Worm (Caenorhabditis elegans): Measurements from ENCODE around the gene T08G5.2.
A peak's percentile ranks its signal among the peaks of the same experiment; 100 is the strongest.

Gene T08G5.2

ce11 chrV:13981677-13982076 lies 44.4 kb downstream of the T08G5.2 start:
- TF ChIP-seq aha-1 (tag) (peak; percentile 91), mdt-29 (GFP tag; IDR thresholded peaks at IDR 0.05) (no peak)

ce11 chrV:13980807-13981206 lies 45.3 kb downstream of the T08G5.2 start, which contains the start of gene eol-1:
Gene eol-1, minus strand, starts transcription at chrV:13980907.
- no peak for TF ChIP-seq arid-1 (GFP tag; conservative IDR thresholded peaks at IDR 0.05)
- TF ChIP-seq F10B5.3 (tag; optimal IDR thresholded peaks at IDR 0.05) = no peak
- TF ChIP-seq ceh-28 (tag; optimal IDR thresholded peaks at IDR 0.05) = no peak
- TF ChIP-seq dmd-8 (GFP tag; IDR thresholded peaks at IDR 0.05) = no peak
- no peak for TF ChIP-seq ZK337.2 (GFP tag; IDR thresholded peaks at IDR 0.05)
- no peak for TF ChIP-seq ceh-44 (GFP tag; IDR thresholded peaks at IDR 0.05)
- TF ChIP-seq lim-7 (GFP tag; IDR thresholded peaks at IDR 0.05) = no peak
- no peak for TF ChIP-seq F49E8.2 (tag; optimal IDR thresholded peaks at IDR 0.05; ENCODE audit: borderline replicate concordance)
- TF ChIP-seq nhr-41 (GFP tag; IDR thresholded peaks at IDR 0.05) = no peak
- TF ChIP-seq cey-2 (tag; optimal IDR thresholded peaks at IDR 0.05; ENCODE audit: borderline replicate concordance, insufficient read depth) = no peak
- no peak for TF ChIP-seq rbr-2 (tag; optimal IDR thresholded peaks at IDR 0.05)
- no peak for TF ChIP-seq duxl-1 (tag; optimal IDR thresholded peaks at IDR 0.05; ENCODE audit: poor library complexity)
- no peak for TF ChIP-seq Y75B8A.6 (GFP tag; IDR thresholded peaks at IDR 0.05)
- TF ChIP-seq nhr-11 (tag; optimal IDR thresholded peaks at IDR 0.05) = no peak
